Worm (Caenorhabditis elegans) whole organism, L1 larva: ENCODE results near the gene R144.6.
A peak's percentile ranks its signal among the peaks of the same experiment; 100 is the strongest.

Source experiments
- ceh-63 ChIP-seq: fragments of 200-800 bp; sonication (Bioruptor generic); optimal IDR thresholded peaks from 2 replicates; lab custom pipeline; 2018; ENCODE audit warnings: mild to moderate bottlenecking, missing genetic modification characterization, missing compliant biosample characterization
- ceh-8 ChIP-seq: fragments of 200-800 bp; sonication (Bioruptor generic); optimal IDR thresholded peaks from 2 replicates; lab custom pipeline; 2018; ENCODE audit warnings: mild to moderate bottlenecking, missing genetic modification characterization, moderate library complexity, missing compliant biosample characterization
- ceh-82 ChIP-seq, 3 experiments: fragments of 150-350 bp in 1 of 3; sonication (generic microtip) in 2 of 3; optimal IDR thresholded peaks; 2 replicates each; lab custom pipeline; 2014 to 2017; ENCODE audit warnings: missing biosample characterization in 3 of 3, missing genetic modification characterization in 3 of 3
- ceh-88 ChIP-seq: fragments of 200-800 bp; sonication (Bioruptor generic); IDR thresholded peaks from 2 replicates; pipeline ENCODE4 v1.3.6; 2022; ENCODE audit warnings: missing genetic modification characterization, missing compliant biosample characterization
- ceh-90 ChIP-seq: sonication (generic microtip); optimal IDR thresholded peaks from 2 replicates; lab custom pipeline; 2016; ENCODE audit warnings: missing genetic modification characterization, missing compliant biosample characterization
- ces-1 ChIP-seq: fragments of 150-350 bp; optimal IDR thresholded peaks from 2 replicates; lab custom pipeline; 2014; ENCODE audit warnings: missing biosample characterization, missing genetic modification reagents, missing genetic modification characterization
- efl-1 ChIP-seq, 4 experiments: fragments of 150-350 bp; optimal IDR thresholded peaks in 3 of 4; peaks in 1 of 4; 1 replicate in 1 of 4; 2 replicates in 3 of 4; lab custom pipeline; 2014; ENCODE audit warnings: missing biosample characterization in 2 of 4, missing genetic modification characterization in 2 of 4, missing genetic modification reagents in 2 of 4
- efl-3 ChIP-seq: fragments of 200-800 bp; sonication (Bioruptor generic); optimal IDR thresholded peaks from 2 replicates; lab custom pipeline; 2018; ENCODE audit warnings: mild to moderate bottlenecking, missing genetic modification characterization, missing compliant biosample characterization
- egl-13 ChIP-seq: sonication (generic microtip); optimal IDR thresholded peaks from 2 replicates; lab custom pipeline; 2016; ENCODE audit warnings: missing genotype, missing genetic modification reagents, missing genetic modification characterization, missing compliant biosample characterization
- egl-27 ChIP-seq, 2 experiments: fragments of 150-350 bp in 1 of 2; sonication (generic microtip); optimal IDR thresholded peaks; 3 replicates each; lab custom pipeline; 2017 to 2018; ENCODE audit warnings: missing biosample characterization in 2 of 2, missing genetic modification characterization in 2 of 2, missing genetic modification reagents in 2 of 2
- elt-3 ChIP-seq, 6 experiments: fragments of 150-350 bp in 1 of 6; sonication (generic microtip); optimal IDR thresholded peaks; 2 replicates each; lab custom pipeline; 2017 to 2018; ENCODE audit warnings: missing biosample characterization in 6 of 6, missing genetic modification characterization in 6 of 6, inconsistent platforms in 1 of 6
- fkh-10 ChIP-seq: sonication (generic microtip); optimal IDR thresholded peaks from 2 replicates; lab custom pipeline; 2017; ENCODE audit warnings: missing biosample characterization, missing genetic modification reagents, missing genetic modification characterization
- fkh-4 ChIP-seq: sonication (generic microtip); optimal IDR thresholded peaks from 2 replicates; lab custom pipeline; 2016; ENCODE audit warnings: missing compliant biosample characterization, missing genetic modification characterization, borderline replicate concordance
- fkh-8 ChIP-seq: sonication (generic microtip); optimal IDR thresholded peaks from 2 replicates; lab custom pipeline; 2016; ENCODE audit warnings: mild to moderate bottlenecking, missing genetic modification characterization, missing compliant biosample characterization
- fos-1 ChIP-seq: fragments of 150-350 bp; optimal IDR thresholded peaks from 2 replicates; lab custom pipeline; 2014; ENCODE audit warnings: missing biosample characterization, missing genetic modification characterization
- grh-1 ChIP-seq: fragments of 200-800 bp; sonication (Bioruptor generic); IDR thresholded peaks from 2 replicates; pipeline ENCODE4 v1.3.6; 2022; ENCODE audit warnings: missing genetic modification reagents, missing genetic modification characterization, missing compliant biosample characterization
- hlh-4 ChIP-seq: sonication (generic microtip); optimal IDR thresholded peaks from 2 replicates; lab custom pipeline; 2016; ENCODE audit warnings: mild to moderate bottlenecking, missing genetic modification characterization, missing compliant biosample characterization
- irx-1 ChIP-seq: sonication (generic microtip); optimal IDR thresholded peaks from 2 replicates; lab custom pipeline; 2016; ENCODE audit warnings: missing genetic modification characterization, missing compliant biosample characterization
- isw-1 ChIP-seq: fragments of 200-800 bp; sonication (Bioruptor generic); IDR thresholded peaks from 2 replicates; pipeline ENCODE4 v1.3.6; 2022; ENCODE audit warnings: missing genetic modification characterization, missing compliant biosample characterization
- jun-1 ChIP-seq: fragments of 150-350 bp; optimal IDR thresholded peaks from 2 replicates; lab custom pipeline; 2014; ENCODE audit warnings: missing biosample characterization, missing genetic modification reagents, missing genetic modification characterization
- lin-14 ChIP-seq: fragments of 200-800 bp; sonication (Bioruptor generic); optimal IDR thresholded peaks from 2 replicates; lab custom pipeline; 2018; ENCODE audit warnings: mild to moderate bottlenecking, missing genetic modification characterization, moderate library complexity, missing compliant biosample characterization
- lin-35 ChIP-seq, 2 experiments: fragments of 150-350 bp; optimal IDR thresholded peaks; 2 replicates each; lab custom pipeline; 2014; ENCODE audit warnings: missing biosample characterization in 2 of 2, missing genetic modification characterization in 2 of 2, missing genetic modification reagents in 2 of 2
- lir-3 ChIP-seq: sonication (generic microtip); optimal IDR thresholded peaks from 2 replicates; lab custom pipeline; 2016; ENCODE audit warnings: mild to moderate bottlenecking, missing genetic modification characterization, moderate library complexity, missing compliant biosample characterization; ENCODE audit not compliant: poor library complexity
- lsy-2 ChIP-seq, 2 experiments: fragments of 150-350 bp; optimal IDR thresholded peaks; 2 replicates each; lab custom pipeline; 2014; ENCODE audit warnings: missing biosample characterization in 2 of 2, missing genetic modification characterization in 2 of 2
- mab-9 ChIP-seq: fragments of 200-800 bp; sonication (Bioruptor generic); IDR thresholded peaks from 2 replicates; pipeline ENCODE4 v1.3.6; 2022; ENCODE audit warnings: missing genetic modification reagents, missing genetic modification characterization, missing compliant biosample characterization
- mdl-1 ChIP-seq, 2 experiments: fragments of 150-350 bp; optimal IDR thresholded peaks; 2 replicates each; lab custom pipeline; 2014 to 2017; ENCODE audit warnings: missing biosample characterization in 2 of 2, missing genetic modification characterization in 2 of 2, inconsistent platforms in 1 of 2
- nhr-19 ChIP-seq: fragments of 200-800 bp; sonication (Bioruptor generic); conservative IDR thresholded peaks from 2 replicates; pipeline ENCODE4 v1.3.6; 2022; ENCODE audit warnings: missing genetic modification characterization, missing compliant biosample characterization
- nhr-237 ChIP-seq: fragments of 150-350 bp; optimal IDR thresholded peaks from 2 replicates; lab custom pipeline; 2014; ENCODE audit warnings: missing biosample characterization, missing genetic modification characterization
- nhr-47 ChIP-seq: sonication (generic microtip); optimal IDR thresholded peaks from 2 replicates; lab custom pipeline; 2016; ENCODE audit warnings: mild to moderate bottlenecking, missing genetic modification characterization, moderate library complexity, missing compliant biosample characterization
- nhr-76 ChIP-seq: sonication (generic microtip); optimal IDR thresholded peaks from 2 replicates; lab custom pipeline; 2017; ENCODE audit warnings: missing biosample characterization, missing genetic modification characterization
- nhr-77 ChIP-seq: fragments of 150-350 bp; optimal IDR thresholded peaks from 2 replicates; lab custom pipeline; 2014; ENCODE audit warnings: missing biosample characterization, missing genetic modification characterization
- nhr-85 ChIP-seq: sonication (generic microtip); peaks from one replicate; lab custom pipeline; 2016; ENCODE audit warnings: missing genetic modification characterization, inconsistent platforms, missing compliant biosample characterization
- nhr-90 ChIP-seq: sonication (generic microtip); optimal IDR thresholded peaks from 2 replicates; lab custom pipeline; 2016; ENCODE audit warnings: mild to moderate bottlenecking, missing genetic modification characterization, missing compliant biosample characterization; ENCODE audit not compliant: poor library complexity
- pax-3 ChIP-seq: fragments of 200-800 bp; sonication (Bioruptor generic); optimal IDR thresholded peaks from 2 replicates; lab custom pipeline; 2018; ENCODE audit warnings: mild to moderate bottlenecking, missing genetic modification characterization, moderate library complexity, missing compliant biosample characterization
- pqm-1 ChIP-seq: sonication (generic microtip); optimal IDR thresholded peaks from 3 replicates; lab custom pipeline; 2017; ENCODE audit warnings: missing biosample characterization, missing genetic modification characterization
- rnt-1 ChIP-seq: sonication (generic microtip); optimal IDR thresholded peaks from 2 replicates; lab custom pipeline; 2016; ENCODE audit warnings: mild to moderate bottlenecking, missing genetic modification characterization, moderate library complexity, missing compliant biosample characterization
- skn-1 ChIP-seq: fragments of 150-350 bp; optimal IDR thresholded peaks from 2 replicates; lab custom pipeline; 2014; ENCODE audit warnings: missing biosample characterization, missing genetic modification characterization
- snpc-4 ChIP-seq: fragments of 150-350 bp; optimal IDR thresholded peaks from 2 replicates; lab custom pipeline; 2014; ENCODE audit warnings: missing biosample characterization, missing genetic modification characterization
- sup-37 ChIP-seq: fragments of 200-800 bp; sonication (Bioruptor generic); optimal IDR thresholded peaks from 2 replicates; lab custom pipeline; 2018; ENCODE audit warnings: mild to moderate bottlenecking, missing genetic modification characterization, missing compliant biosample characterization
- unc-130 ChIP-seq: fragments of 150-350 bp; optimal IDR thresholded peaks from 2 replicates; lab custom pipeline; 2017; ENCODE audit warnings: missing biosample characterization, missing genetic modification characterization, inconsistent platforms
- unc-86 ChIP-seq: sonication (generic microtip); optimal IDR thresholded peaks from 2 replicates; lab custom pipeline; 2016; ENCODE audit warnings: missing genetic modification characterization, missing compliant biosample characterization
- zag-1 ChIP-seq: fragments of 150-350 bp; optimal IDR thresholded peaks from 2 replicates; lab custom pipeline; 2014; ENCODE audit warnings: missing biosample characterization, missing genetic modification characterization
- zip-4 ChIP-seq: fragments of 200-800 bp; sonication (Bioruptor generic); optimal IDR thresholded peaks from 2 replicates; lab custom pipeline; 2018; ENCODE audit warnings: mild to moderate bottlenecking, missing genetic modification characterization, moderate library complexity, missing compliant biosample characterization
- ztf-11 ChIP-seq, 2 experiments: sonication (generic microtip); optimal IDR thresholded peaks; 2 replicates each; lab custom pipeline; 2016 to 2017; ENCODE audit warnings: missing genetic modification characterization in 2 of 2, missing biosample characterization in 1 of 2, missing compliant biosample characterization in 1 of 2
- ztf-4 ChIP-seq: fragments of 150-350 bp; optimal IDR thresholded peaks from 2 replicates; lab custom pipeline; 2014; ENCODE audit warnings: missing biosample characterization, missing genetic modification characterization

Gene R144.6

ce11 chrIII:5044709-5045108 lies 40.2 kb upstream of the R144.6 start, which contains the start of gene C45G9.14:
C45G9.14 (plus strand) TSS chrIII:5045009.
- TF ChIP-seq ceh-90 (tag; lab: Kevin White, UChicago) (no peak), ceh-63 (GFP tag; lab: Kevin White, UChicago) (peak; percentile 6), hlh-4 (no peak), efl-1 (optimal IDR thresholded peaks at IDR 0.05; lab: Kevin White, UChicago) (no peak), efl-1 (GFP tag; optimal IDR thresholded peaks at IDR 0.05 in 1 of 2; lab: Kevin White, UChicago) (peak in 1 of 2 experiments; percentile 47)

- TF ChIP-seq nhr-85 (tag; lab: Kevin White, UChicago) (no peak), pax-3 (tag; lab: Kevin White, UChicago) (no peak), nhr-76 (tag; lab: Kevin White, UChicago) (no peak), egl-27 (tag; optimal IDR thresholded peaks at IDR 0.05; lab: Kevin White, UChicago) (no peak), ceh-90 (tag; lab: Kevin White, UChicago) (no peak)
Observed at ce11 chrIII:5042112-5042511, 37.6 kb upstream of the R144.6 start, which contains the start of gene nlp-43. nlp-43 (plus strand) TSS chrIII:5042412.

- TF ChIP-seq ces-1 (GFP tag; lab: Kevin White, UChicago): no peak
- no peak for TF ChIP-seq skn-1
- no peak for TF ChIP-seq fkh-8 (tag; lab: Kevin White, UChicago)
- TF ChIP-seq nhr-237 (tag; lab: Kevin White, UChicago): no peak
- TF ChIP-seq ceh-8: no peak
- no peak for TF ChIP-seq egl-13 (tag; lab: Kevin White, UChicago)
- TF ChIP-seq hlh-4: no peak
- no peak for TF ChIP-seq nhr-47 (tag; lab: Kevin White, UChicago)
- TF ChIP-seq zip-4 (GFP tag; lab: Kevin White, UChicago): no peak
- TF ChIP-seq zag-1: no peak
- no peak for TF ChIP-seq unc-130 (tag; lab: Kevin White, UChicago)
- no peak for TF ChIP-seq pqm-1 (tag; lab: Kevin White, UChicago)
- no peak for TF ChIP-seq lir-3
- TF ChIP-seq nhr-19: no peak
- no peak for TF ChIP-seq ztf-11 (tag; optimal IDR thresholded peaks at IDR 0.05; lab: Kevin White, UChicago)
- TF ChIP-seq efl-3 (GFP tag; lab: Kevin White, UChicago): no peak
Observed at ce11 chrIII:5036158-5036557, 31.6 kb upstream of the R144.6 start, which contains the start of gene C45G9.6. C45G9.6 (plus strand) TSS chrIII:5036458.

DNA sequence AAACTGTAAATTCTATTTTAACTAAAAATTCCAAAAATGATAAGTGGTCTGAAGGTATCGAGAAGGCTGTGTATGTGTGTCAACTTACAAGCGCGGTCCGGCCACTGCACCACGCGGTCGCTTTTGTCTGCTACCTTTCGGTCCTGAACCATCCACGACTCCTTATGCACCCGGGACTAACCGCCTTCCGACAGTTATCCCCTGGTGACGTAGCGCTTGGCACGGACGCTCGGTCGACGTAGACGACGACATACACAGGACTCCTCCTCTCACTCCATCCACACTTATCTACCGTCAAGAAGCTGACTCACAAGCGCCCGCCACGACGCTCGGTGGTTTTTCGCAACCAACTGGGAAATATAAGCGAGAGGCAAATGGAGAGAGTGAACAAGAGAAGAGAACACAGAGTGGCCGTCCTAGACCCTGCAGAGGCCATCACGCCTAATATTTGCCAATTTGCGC lies 26.9 kb upstream of the R144.6 start:
- peak; percentile 77 for TF ChIP-seq jun-1 (tag; lab: Kevin White, UChicago)
- peak; percentile 25 for TF ChIP-seq snpc-4
- peak; percentile 31 for TF ChIP-seq irx-1
- peak; percentile 13 to 58 for TF ChIP-seq lin-35 (GFP tag; optimal IDR thresholded peaks at IDR 0.05; lab: Kevin White, UChicago)
- TF ChIP-seq skn-1: peak; percentile 16
- peak; percentile 78 for TF ChIP-seq pax-3 (tag; lab: Kevin White, UChicago)
- peak in 1 of 2 experiments; percentile 33 for TF ChIP-seq mdl-1 (tag; optimal IDR thresholded peaks at IDR 0.05; lab: Kevin White, UChicago)
- peak; percentile 45 for TF ChIP-seq unc-86 (tag; lab: Kevin White, UChicago)
- peak; percentile 8 for TF ChIP-seq fkh-4 (tag; lab: Kevin White, UChicago)
- peak; percentile 67 for TF ChIP-seq nhr-77 (tag; lab: Kevin White, UChicago)
- 0 out of 2 replicates have a peak, but pooled peaks have one; percentile 35 for TF ChIP-seq grh-1 (GFP tag; lab: Robert Waterston, UW)
- TF ChIP-seq fos-1 (tag; lab: Kevin White, UChicago): peak; percentile 41
- peak; percentile 35 for TF ChIP-seq fkh-10
- TF ChIP-seq nhr-90 (tag; lab: Kevin White, UChicago): peak; percentile 86
- TF ChIP-seq lir-3: peak; percentile 55
- peak; percentile 43 to 79 for TF ChIP-seq lsy-2 (tag; optimal IDR thresholded peaks at IDR 0.05; lab: Kevin White, UChicago)
- peak; percentile 83 for TF ChIP-seq sup-37 (GFP tag; lab: Kevin White, UChicago)
- TF ChIP-seq isw-1 (GFP tag; lab: Robert Waterston, UW): peak; percentile 50
- TF ChIP-seq elt-3 (tag; optimal IDR thresholded peaks at IDR 0.05; lab: Kevin White, UChicago): peak in 1 of 6 experiments; percentile 16
- peak; percentile 78 for TF ChIP-seq lin-14 (GFP tag; lab: Kevin White, UChicago)
- peak; percentile 28 for TF ChIP-seq ztf-4 (tag; lab: Kevin White, UChicago)
- TF ChIP-seq nhr-85 (tag; lab: Kevin White, UChicago): peak; percentile 79
- peak; percentile 71 for TF ChIP-seq ceh-8
- peak in 1 of 2 experiments; percentile 71 for TF ChIP-seq ztf-11 (tag; optimal IDR thresholded peaks at IDR 0.05; lab: Kevin White, UChicago)
- peak in 2 of 3 experiments; percentile 5 to 32 for TF ChIP-seq ceh-82 (tag; optimal IDR thresholded peaks at IDR 0.05; lab: Kevin White, UChicago)
- TF ChIP-seq ceh-88 (GFP tag; lab: Robert Waterston, UW): peak; percentile 58
- TF ChIP-seq mab-9 (GFP tag; lab: Robert Waterston, UW): peak; percentile 75
- peak; percentile 58 for TF ChIP-seq rnt-1 (tag; lab: Kevin White, UChicago)
